Fruit fly (Drosophila melanogaster) whole organism, embryonic: ENCODE results near the gene Eato.

Experiments used
- CG10366 ChIP-seq: fragments of 200-800 bp; sonication (Bioruptor generic); IDR thresholded peaks from 2 replicates; pipeline ENCODE4 v1.3.6; 2022; ENCODE audit warnings: missing biosample characterization, missing genetic modification characterization
- CG10654 ChIP-seq: fragments of 200-800 bp; sonication (Bioruptor generic); optimal IDR thresholded peaks from 2 replicates; lab custom pipeline; 2016; ENCODE audit warnings: missing biosample characterization, missing genetic modification characterization
- CG11560 ChIP-seq: fragments of 200-800 bp; sonication (Bioruptor generic); IDR thresholded peaks from 3 replicates; pipeline ENCODE4 v1.3.6; 2022; ENCODE audit warnings: missing biosample characterization, missing genetic modification characterization
- CG12155 ChIP-seq: fragments of 200-800 bp; sonication (Bioruptor generic); optimal IDR thresholded peaks from 3 replicates; lab custom pipeline; 2016; ENCODE audit warnings: missing biosample characterization, missing genetic modification characterization
- CG12769 ChIP-seq: fragments of 200-800 bp; sonication (Bioruptor generic); optimal IDR thresholded peaks from 2 replicates; lab custom pipeline; 2019; ENCODE audit warnings: missing biosample characterization, mild to moderate bottlenecking, missing genetic modification characterization, moderate library complexity
- CG16779 ChIP-seq: fragments of 200-800 bp; sonication (Bioruptor generic); IDR thresholded peaks from 2 replicates; pipeline ENCODE4 v1.3.6; 2022; ENCODE audit warnings: missing biosample characterization, missing genetic modification characterization
- CG16813 ChIP-seq: fragments of 200-800 bp; sonication (Bioruptor generic); IDR thresholded peaks from 3 replicates; pipeline ENCODE4 v1.3.6; 2022; ENCODE audit warnings: missing biosample characterization, missing genetic modification characterization; ENCODE audit not compliant: partially characterized antibody
- CG18011 ChIP-seq: fragments of 200-800 bp; sonication (Bioruptor generic); optimal IDR thresholded peaks from 2 replicates; lab custom pipeline; 2017; ENCODE audit warnings: missing biosample characterization, missing genetic modification characterization, mild to moderate bottlenecking, moderate library complexity, missing genotype
- CG18476 ChIP-seq: fragments of 200-800 bp; sonication (Bioruptor generic); optimal IDR thresholded peaks from 2 replicates; lab custom pipeline; 2016; ENCODE audit warnings: missing biosample characterization, mild to moderate bottlenecking, missing genetic modification characterization
- CG18619 ChIP-seq: fragments of 200-800 bp; sonication (Bioruptor generic); optimal IDR thresholded peaks from 3 replicates; lab custom pipeline; 2017; ENCODE audit warnings: missing biosample characterization, mild to moderate bottlenecking, missing genetic modification characterization
- CG2202 ChIP-seq: fragments of 200-800 bp; sonication (Bioruptor generic); optimal IDR thresholded peaks from 2 replicates; lab custom pipeline; 2018; ENCODE audit warnings: missing biosample characterization, mild to moderate bottlenecking, missing genetic modification characterization
- CG2678 ChIP-seq: fragments of 200-800 bp; sonication (Bioruptor generic); optimal IDR thresholded peaks from 3 replicates; lab custom pipeline; 2019; ENCODE audit warnings: missing biosample characterization, mild to moderate bottlenecking, missing genetic modification characterization, moderate library complexity
- CG31224 ChIP-seq: fragments of 200-800 bp; sonication (Bioruptor generic); IDR thresholded peaks from 2 replicates; pipeline ENCODE4 v1.3.6; 2022; ENCODE audit warnings: missing biosample characterization, missing genetic modification characterization
- CG34224 ChIP-seq: fragments of 200-800 bp; sonication (Bioruptor generic); IDR thresholded peaks from 3 replicates; pipeline ENCODE4 v1.3.6; 2022; ENCODE audit warnings: missing biosample characterization, missing genetic modification characterization; ENCODE audit not compliant: partially characterized antibody
- CG4854 ChIP-seq: fragments of 200-800 bp; sonication (Bioruptor generic); optimal IDR thresholded peaks from 2 replicates; lab custom pipeline; 2016; ENCODE audit warnings: missing biosample characterization, missing genetic modification characterization, inconsistent platforms
- CG8359 ChIP-seq: fragments of 200-800 bp; sonication (Bioruptor generic); optimal IDR thresholded peaks from 2 replicates; lab custom pipeline; 2017; ENCODE audit warnings: missing biosample characterization, mild to moderate bottlenecking, missing genetic modification characterization, borderline replicate concordance
- CG8924 ChIP-seq: fragments of 200-800 bp; optimal IDR thresholded peaks from 3 replicates; lab custom pipeline; 2019; ENCODE audit warnings: missing biosample characterization, mild to moderate bottlenecking, missing genetic modification characterization, moderate library complexity
- CG9215 ChIP-seq: fragments of 200-800 bp; sonication (Bioruptor generic); IDR thresholded peaks from 2 replicates; pipeline ENCODE4 v1.3.6; 2022; ENCODE audit warnings: missing biosample characterization, missing genetic modification characterization
- CG9797 ChIP-seq: fragments of 200-800 bp; sonication (Bioruptor generic); optimal IDR thresholded peaks from 3 replicates; lab custom pipeline; 2018; ENCODE audit warnings: missing biosample characterization, mild to moderate bottlenecking, missing genetic modification characterization
- Camta ChIP-seq: fragments of 200-800 bp; sonication (Bioruptor generic); optimal IDR thresholded peaks from 2 replicates; lab custom pipeline; 2016; ENCODE audit warnings: missing biosample characterization, missing genetic modification characterization
- Chrac-16 ChIP-seq: fragments of 200-800 bp; sonication (Bioruptor generic); optimal IDR thresholded peaks from 3 replicates; lab custom pipeline; 2016; ENCODE audit warnings: missing biosample characterization, missing genetic modification characterization
- CrebB ChIP-seq: fragments of 200-800 bp; sonication (Bioruptor generic); optimal IDR thresholded peaks from 3 replicates; lab custom pipeline; 2018; ENCODE audit warnings: missing biosample characterization, mild to moderate bottlenecking, missing genetic modification characterization
- Dfd ChIP-seq, 2 experiments: fragments of >200 bp; optimal IDR thresholded peaks; 2 replicates each; lab custom pipeline; 2017; ENCODE audit warnings: missing biosample characterization in 2 of 2, missing genetic modification characterization in 2 of 2
- Dip2 ChIP-seq: fragments of 200-800 bp; sonication (Bioruptor generic); IDR thresholded peaks from 2 replicates; pipeline ENCODE4 v1.3.6; 2022; ENCODE audit warnings: missing biosample characterization, missing genetic modification characterization
- Gsc ChIP-seq: fragments of 200-800 bp; sonication (Bioruptor generic); IDR thresholded peaks from 2 replicates; pipeline ENCODE4 v1.3.6; 2022; ENCODE audit warnings: missing biosample characterization, missing genetic modification characterization
- Gug ChIP-seq: fragments of 200-800 bp; sonication (Bioruptor generic); IDR thresholded peaks from 4 replicates; pipeline ENCODE4 v1.3.6; 2022; ENCODE audit warnings: missing biosample characterization, missing genetic modification characterization
- Lim3 ChIP-seq: fragments of 200-800 bp; sonication (Bioruptor generic); IDR thresholded peaks from 2 replicates; pipeline ENCODE4 v1.3.6; 2022; ENCODE audit warnings: missing biosample characterization, missing genetic modification characterization
- Lpt ChIP-seq: fragments of >200 bp; optimal IDR thresholded peaks from 2 replicates; lab custom pipeline; 2018; ENCODE audit warnings: missing biosample characterization, missing genetic modification characterization
- MBD-R2 ChIP-seq: fragments of 200-800 bp; sonication (Bioruptor generic); IDR thresholded peaks from 2 replicates; pipeline ENCODE4 v1.3.6; 2022; ENCODE audit warnings: missing biosample characterization, missing genetic modification characterization
- MESR4 ChIP-seq: fragments of 200-800 bp; sonication (Bioruptor generic); optimal IDR thresholded peaks from 2 replicates; lab custom pipeline; 2018; ENCODE audit warnings: missing biosample characterization, mild to moderate bottlenecking, missing genetic modification characterization, moderate library complexity
- Max ChIP-seq: fragments of 200-800 bp; sonication (Bioruptor generic); optimal IDR thresholded peaks from 2 replicates; lab custom pipeline; 2016; ENCODE audit warnings: missing biosample characterization, mild to moderate bottlenecking, missing genetic modification characterization
- Myb ChIP-seq: fragments of 200-800 bp; sonication (Bioruptor generic); optimal IDR thresholded peaks from 2 replicates; lab custom pipeline; 2016; ENCODE audit warnings: missing biosample characterization, missing genetic modification characterization
- NC2α ChIP-seq: fragments of 200-800 bp; sonication (Bioruptor generic); optimal IDR thresholded peaks from 2 replicates; lab custom pipeline; 2016; ENCODE audit warnings: missing biosample characterization, missing genetic modification characterization
- Oaz ChIP-seq: fragments of 200-800 bp; sonication (Bioruptor generic); IDR thresholded peaks from 2 replicates; pipeline ENCODE4 v1.3.6; 2022; ENCODE audit warnings: missing biosample characterization, missing genetic modification characterization
- Sox100B ChIP-seq: fragments of 200-800 bp; sonication (Bioruptor generic); optimal IDR thresholded peaks from 3 replicates; lab custom pipeline; 2018; ENCODE audit warnings: missing biosample characterization, mild to moderate bottlenecking, missing genetic modification characterization
- Xrp1 ChIP-seq: fragments of 200-800 bp; sonication (Bioruptor generic); IDR thresholded peaks from 2 replicates; pipeline ENCODE4 v1.3.6; 2022; ENCODE audit warnings: missing biosample characterization, missing genetic modification characterization
- YL-1 ChIP-seq: fragments of 200-800 bp; sonication (Bioruptor generic); optimal IDR thresholded peaks from 3 replicates; lab custom pipeline; 2017; ENCODE audit warnings: missing biosample characterization, mild to moderate bottlenecking, missing genetic modification characterization
- ac ChIP-seq: fragments of 200-800 bp; sonication (Bioruptor generic); optimal IDR thresholded peaks from 3 replicates; lab custom pipeline; 2017; ENCODE audit warnings: missing biosample characterization, mild to moderate bottlenecking, missing genetic modification characterization
- chm ChIP-seq: fragments of 200-800 bp; sonication (Bioruptor generic); IDR thresholded peaks from 2 replicates; pipeline ENCODE4 v1.3.6; 2022; ENCODE audit warnings: missing biosample characterization, missing genetic modification characterization
- crol ChIP-seq: fragments of 200-800 bp; sonication (Bioruptor generic); IDR thresholded peaks from 2 replicates; pipeline ENCODE4 v1.3.6; 2022; ENCODE audit warnings: missing biosample characterization, missing genetic modification characterization
- ewg ChIP-seq: fragments of 200-800 bp; sonication (Bioruptor generic); optimal IDR thresholded peaks from 3 replicates; lab custom pipeline; 2017; ENCODE audit warnings: mild to moderate bottlenecking, missing biosample characterization, missing genetic modification reagents, missing genetic modification characterization
- gcm2 ChIP-seq: fragments of 200-800 bp; sonication (Bioruptor generic); optimal IDR thresholded peaks from 2 replicates; lab custom pipeline; 2016; ENCODE audit warnings: missing biosample characterization, missing genetic modification characterization
- grn ChIP-seq: fragments of 200-800 bp; sonication (Bioruptor generic); optimal IDR thresholded peaks from 3 replicates; lab custom pipeline; 2017; ENCODE audit warnings: missing biosample characterization, missing genetic modification characterization
- inv ChIP-seq: fragments of 200-800 bp; sonication (Bioruptor generic); IDR thresholded peaks from 2 replicates; pipeline ENCODE4 v1.3.6; 2022; ENCODE audit warnings: missing biosample characterization, missing genetic modification characterization; ENCODE audit not compliant: partially characterized antibody
- lab ChIP-seq: fragments of 200-800 bp; sonication (Bioruptor generic); optimal IDR thresholded peaks from 3 replicates; lab custom pipeline; 2017; ENCODE audit warnings: missing biosample characterization, missing genetic modification characterization, mild to moderate bottlenecking, moderate library complexity, missing genetic modification reagents
- pzg ChIP-seq: fragments of 200-800 bp; sonication (Bioruptor generic); optimal IDR thresholded peaks from 3 replicates; lab custom pipeline; 2018; ENCODE audit warnings: missing biosample characterization, mild to moderate bottlenecking, missing genetic modification characterization, moderate library complexity
- sc ChIP-seq, 3 experiments: fragments of >200 bp in 2 of 3; fragments of 200-800 bp in 1 of 3; sonication (Bioruptor generic) in 1 of 3; optimal IDR thresholded peaks; 2 replicates in 2 of 3; 3 replicates in 1 of 3; lab custom pipeline; 2017; ENCODE audit warnings: mild to moderate bottlenecking in 1 of 3, missing biosample characterization in 1 of 3, missing genetic modification characterization in 1 of 3, missing genetic modification reagents in 1 of 3
- sima ChIP-seq: fragments of 200-800 bp; sonication (Bioruptor generic); optimal IDR thresholded peaks from 2 replicates; lab custom pipeline; 2016; ENCODE audit warnings: missing biosample characterization, missing genetic modification characterization
- sna ChIP-seq: fragments of 200-800 bp; sonication (Bioruptor generic); IDR thresholded peaks from 2 replicates; pipeline ENCODE4 v1.3.6; 2022; ENCODE audit warnings: missing biosample characterization, missing genetic modification characterization; ENCODE audit not compliant: partially characterized antibody
- twi ChIP-seq: fragments of 200-800 bp; optimal IDR thresholded peaks from 2 replicates; lab custom pipeline; 2019; ENCODE audit warnings: missing biosample characterization, mild to moderate bottlenecking, missing genetic modification characterization, moderate library complexity
- vfl ChIP-seq: fragments of 200-800 bp; sonication (Bioruptor generic); optimal IDR thresholded peaks from 2 replicates; lab custom pipeline; 2016; ENCODE audit warnings: missing biosample characterization, missing genetic modification characterization
- wor ChIP-seq: fragments of 200-800 bp; sonication (Bioruptor generic); IDR thresholded peaks from 2 replicates; pipeline ENCODE4 v1.3.6; 2022; ENCODE audit warnings: missing biosample characterization, missing genetic modification characterization

Eato gene

DNA sequence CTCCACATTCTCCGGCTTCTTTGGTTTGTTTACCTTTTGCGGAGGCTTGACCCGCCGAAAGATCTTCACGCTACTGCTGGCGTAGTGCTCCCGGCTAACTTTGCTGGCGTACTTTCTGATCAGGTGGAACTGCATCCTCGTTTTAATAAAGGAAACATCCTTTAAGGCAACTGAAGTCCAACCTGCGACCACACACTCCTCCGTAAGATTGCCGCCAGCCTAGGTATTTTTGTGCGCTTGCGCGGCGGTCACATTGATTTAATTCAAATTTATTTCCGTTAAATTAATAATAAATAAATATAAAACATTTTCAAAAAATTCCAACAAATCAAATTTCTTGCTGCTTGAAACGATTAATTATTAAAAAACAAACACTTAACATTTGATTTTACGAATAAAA is 43.7 kb downstream of the Eato start, which contains the start of gene PolG1 (continued):
- TF ChIP-seq CG9797 (GFP tag; lab: Kevin White, UChicago) (peak; percentile 64), Dip2 (no peak), CG18011 (no peak), Lim3 (GFP tag; lab: Robert Waterston, UW) (no peak), CG4854 (no peak), Max (no peak), Sox100B (GFP tag; lab: Kevin White, UChicago) (no peak), ewg (no peak), CG10366 (GFP tag; lab: Robert Waterston, UW) (no peak), CG31224 (GFP tag; lab: Robert Waterston, UW) (no peak), pzg (GFP tag; lab: Kevin White, UChicago) (peak; percentile 29), CG16779 (GFP tag; lab: Robert Waterston, UW) (no peak), Myb (GFP tag; lab: Kevin White, UChicago) (peak; percentile 81), CG2202 (tag; lab: Kevin White, UChicago) (no peak), lab (no peak), CrebB (no peak), gcm2 (no peak), CG2678 (tag; lab: Kevin White, UChicago) (no peak), YL-1 (peak; percentile 24), MESR4 (GFP tag; lab: Kevin White, UChicago) (peak; percentile 14), CG9215 (GFP tag; lab: Robert Waterston, UW) (no peak), CG34224 (GFP tag; lab: Robert Waterston, UW) (peak; percentile 20; the same call in 1 of the 3 replicates), MBD-R2 (GFP tag; lab: Robert Waterston, UW) (peak; percentile 58), CG18476 (GFP tag; lab: Kevin White, UChicago) (no peak), ac (GFP tag; lab: Kevin White, UChicago) (no peak), sc (optimal IDR thresholded peaks at IDR 0.05; lab: Kevin White, UChicago) (no peak), sc (GFP tag; optimal IDR thresholded peaks at IDR 0.05; lab: Kevin White, UChicago) (no peak), CG10654 (GFP tag; lab: Kevin White, UChicago) (no peak), Gsc (GFP tag; lab: Robert Waterston, UW) (no peak), CG12155 (GFP tag; lab: Kevin White, UChicago) (no peak), sima (no peak), vfl (no peak)

DNA sequence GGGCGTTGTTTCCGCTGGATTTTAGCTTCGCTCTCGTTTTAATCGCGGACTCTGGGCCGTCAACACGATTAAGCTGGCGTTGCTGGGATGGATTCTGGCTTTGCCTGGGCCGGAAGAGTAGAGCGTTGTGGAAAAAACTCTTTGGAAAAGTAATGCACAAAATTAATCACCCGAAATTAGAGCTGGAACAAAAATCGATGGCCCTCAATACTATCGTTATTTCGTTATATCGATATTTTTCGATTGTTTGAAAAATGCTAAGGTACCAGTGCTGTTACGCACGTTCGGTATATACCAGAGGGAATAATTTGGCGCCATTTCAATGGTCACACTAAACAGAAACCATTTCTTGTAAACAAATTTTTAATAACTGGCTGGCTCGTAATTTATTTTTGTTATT is 45.7 kb downstream of the Eato start, which contains the start of the genes Arpc1 and Orc5:
Gene Arpc1 (minus strand): TSS at position 202 of the 400 bp plus-strand sequence.
Gene Orc5 (plus strand): TSS at position 298 of the 400 bp plus-strand sequence.
- TF ChIP-seq twi (tag; lab: Kevin White, UChicago) (no peak), CG18619 (GFP tag; lab: Kevin White, UChicago) (no peak), Oaz (GFP tag; lab: Robert Waterston, UW) (no peak), CG8924 (tag; lab: Kevin White, UChicago) (peak; percentile 1), Gug (GFP tag; lab: Robert Waterston, UW) (no peak), Dfd (GFP tag; optimal IDR thresholded peaks at IDR 0.05; lab: Kevin White, UChicago) (no peak), Lpt (GFP tag; lab: Kevin White, UChicago) (no peak), NC2α (GFP tag; lab: Kevin White, UChicago) (no peak), CrebB (no peak), CG16813 (GFP tag; lab: Robert Waterston, UW) (peak; percentile 88), CG11560 (no peak), Xrp1 (GFP tag; lab: Robert Waterston, UW) (no peak), crol (no peak), grn (GFP tag; lab: Kevin White, UChicago) (no peak), CG8359 (GFP tag; lab: Kevin White, UChicago) (no peak), gcm2 (no peak), wor (no peak), Chrac-16 (GFP tag; lab: Kevin White, UChicago) (no peak), CG12769 (tag; lab: Kevin White, UChicago) (no peak), inv (GFP tag; lab: Robert Waterston, UW) (peak; percentile 80; the same call in 1 of the 2 replicates), sna (GFP tag; lab: Robert Waterston, UW) (peak; percentile 84), CG2678 (tag; lab: Kevin White, UChicago) (no peak), chm (GFP tag; lab: Robert Waterston, UW) (no peak), Camta (GFP tag; lab: Kevin White, UChicago) (no peak)
